Fruit fly (Drosophila melanogaster) Kc167 (cell line): ENCODE data around the gene Dnaaf6.

Experiments used
- insv ChIP-seq: fragments of >200 bp; optimal IDR thresholded peaks from 3 replicates; lab custom pipeline; 2018; ENCODE audit warnings: missing external identifiers
- ttk ChIP-seq: sonication (Bioruptor generic); optimal IDR thresholded peaks from 2 replicates; lab custom pipeline; 2017; ENCODE audit warnings: missing external identifiers

DNA sequence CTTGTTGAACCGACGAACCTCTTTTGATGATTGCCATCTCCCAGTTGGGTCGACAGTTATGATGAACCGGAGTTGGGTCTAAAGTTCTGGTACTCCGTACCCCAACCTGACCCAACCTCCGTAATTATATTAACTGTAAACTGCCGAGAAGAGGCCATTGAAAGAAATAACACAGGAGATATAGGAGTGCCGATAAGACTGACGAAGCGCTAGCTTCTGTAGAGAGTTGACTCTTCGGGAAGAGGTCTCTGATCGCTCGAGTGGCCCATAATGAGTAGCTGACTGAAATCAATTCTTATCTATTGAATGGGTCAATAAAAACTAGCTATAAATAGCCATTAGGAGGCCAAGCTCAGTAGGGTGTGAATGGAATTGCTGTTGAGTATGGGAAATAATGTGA is 15.9 kb upstream of the Dnaaf6 start:
- TF ChIP-seq insv (lab: Kevin White, UChicago) (no peak), ttk (lab: Kevin White, UChicago) (no peak)
